Worm (Caenorhabditis elegans): ENCODE data around the gene C33D9.6.

Gene C33D9.6

DNA sequence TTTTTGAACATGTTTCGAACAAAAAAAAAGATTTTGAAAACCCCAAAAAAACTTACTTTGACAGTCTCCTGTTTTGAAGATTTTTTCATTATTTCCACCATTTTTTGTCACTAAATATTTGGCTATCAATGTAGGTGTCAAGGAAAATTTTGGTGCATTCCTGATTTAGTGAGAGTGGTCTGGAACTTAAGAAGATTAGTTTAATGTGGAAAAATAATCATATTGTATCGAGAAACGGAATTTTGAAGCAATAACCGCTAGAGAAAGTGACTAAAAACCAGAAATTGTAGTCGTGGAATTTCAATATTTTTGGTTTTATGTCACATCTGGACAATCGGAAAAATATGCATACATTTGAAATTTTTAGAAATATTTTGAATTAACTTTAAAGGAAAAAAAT is 16.0 kb downstream of the C33D9.6 start, which contains the start of the genes F20C5.11 and klp-11:
TSS of gene F20C5.11 (minus strand) at position 101 of the 400 bp plus-strand sequence.
TSS of gene klp-11 (minus strand) at position 171 of the 400 bp plus-strand sequence.
- TF ChIP-seq aly-2 (tag; optimal IDR thresholded peaks at IDR 0.05) (no peak), ama-1 (optimal IDR thresholded peaks at IDR 0.05) (no peak), ceh-16 (tag; optimal IDR thresholded peaks at IDR 0.05) (no peak)

- TF ChIP-seq peb-1 (tag; optimal IDR thresholded peaks at IDR 0.05): no peak
- peak; percentile 54 for TF ChIP-seq C34F6.9 (tag; optimal IDR thresholded peaks at IDR 0.05)
- no peak for TF ChIP-seq Y55F3AM.14 (GFP tag; optimal IDR thresholded peaks at IDR 0.05)
- TF ChIP-seq lsy-2 (tag; optimal IDR thresholded peaks at IDR 0.05): peak in 1 of 2 experiments; percentile 64
- peak; percentile 26 for TF ChIP-seq fos-1 (tag; optimal IDR thresholded peaks at IDR 0.05)
- peak; percentile 37 for TF ChIP-seq nhr-129 (tag; optimal IDR thresholded peaks at IDR 0.05)
- peak; percentile 50 for TF ChIP-seq zag-1 (tag; optimal IDR thresholded peaks at IDR 0.05)
- no peak for TF ChIP-seq nhr-12 (tag; optimal IDR thresholded peaks at IDR 0.05)
- TF ChIP-seq unc-55 (GFP tag; optimal IDR thresholded peaks at IDR 0.05): peak; percentile 85
- TF ChIP-seq F13H6.1 (tag; optimal IDR thresholded peaks at IDR 0.05): no peak
- no peak for TF ChIP-seq nhr-11 (tag; optimal IDR thresholded peaks at IDR 0.05)
- TF ChIP-seq lin-13 (GFP tag; optimal IDR thresholded peaks at IDR 0.05): peak; percentile 34
- TF ChIP-seq nhr-10 (tag; optimal IDR thresholded peaks at IDR 0.05): no peak
- TF ChIP-seq crh-2 (tag; optimal IDR thresholded peaks at IDR 0.05): peak; percentile 50
These were observed 19.3 kb downstream of the C33D9.6 start for ce11 chrIV:8758620-8759019.

DNA sequence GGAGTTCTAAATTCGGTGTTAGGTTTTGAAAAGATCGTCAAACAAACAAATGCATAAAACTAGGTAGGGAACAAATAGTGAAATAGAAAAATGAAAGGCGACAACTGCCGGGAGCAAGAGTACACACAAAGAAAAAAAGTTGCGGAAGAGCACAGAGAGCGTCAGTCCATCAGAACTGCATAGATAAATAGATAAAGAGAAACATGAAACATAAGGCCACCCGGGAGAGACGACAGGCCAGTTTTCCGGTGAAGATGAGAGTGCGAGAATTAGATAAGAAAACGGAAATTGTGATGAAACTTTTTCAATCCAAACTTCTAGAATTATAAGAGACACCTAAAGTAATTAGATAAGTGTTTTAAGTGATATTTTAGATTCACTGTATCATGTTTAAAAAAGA is 20.2 kb downstream of the C33D9.6 start:
- TF ChIP-seq nhr-77 (tag; optimal IDR thresholded peaks at IDR 0.05): no peak
- TF ChIP-seq mab-5 (tag; optimal IDR thresholded peaks at IDR 0.05): no peak
- no peak for TF ChIP-seq sem-4 (tag; optimal IDR thresholded peaks at IDR 0.05)
- TF ChIP-seq mbf-1 (tag; optimal IDR thresholded peaks at IDR 0.05): no peak
- peak; percentile 90 for TF ChIP-seq fos-1 (tag; optimal IDR thresholded peaks at IDR 0.05)
- no peak for TF ChIP-seq blmp-1 (tag; optimal IDR thresholded peaks at IDR 0.05; ENCODE audit: insufficient read depth)
- TF ChIP-seq ztf-1 (GFP tag; conservative IDR thresholded peaks at IDR 0.05): no peak
- no peak for TF ChIP-seq dmd-4 (tag; optimal IDR thresholded peaks at IDR 0.05)
- TF ChIP-seq crh-2 (tag; optimal IDR thresholded peaks at IDR 0.05): peak; percentile 35
- no peak for TF ChIP-seq ama-1 (optimal IDR thresholded peaks at IDR 0.05)
- peak; percentile 64 for TF ChIP-seq F13H6.1 (tag; optimal IDR thresholded peaks at IDR 0.05)
- peak; percentile 12 for TF ChIP-seq unc-55 (GFP tag; optimal IDR thresholded peaks at IDR 0.05)
- peak; percentile 14 for TF ChIP-seq sma-9 (GFP tag; optimal IDR thresholded peaks at IDR 0.05)
- TF ChIP-seq sma-9 (tag; optimal IDR thresholded peaks at IDR 0.05): no peak
- TF ChIP-seq ztf-11 (tag; optimal IDR thresholded peaks at IDR 0.05): no peak
- no peak for TF ChIP-seq lsy-2 (tag; optimal IDR thresholded peaks at IDR 0.05)
- no peak for TF ChIP-seq unc-62 (GFP tag; optimal IDR thresholded peaks at IDR 0.05)
- no peak for TF ChIP-seq aly-2 (tag; optimal IDR thresholded peaks at IDR 0.05)
- no peak for TF ChIP-seq nhr-21 (tag; optimal IDR thresholded peaks at IDR 0.05)
- TF ChIP-seq ceh-16 (tag; optimal IDR thresholded peaks at IDR 0.05): no peak
- TF ChIP-seq elt-3 (tag; optimal IDR thresholded peaks at IDR 0.05): no peak
- peak; percentile 26 for TF ChIP-seq nhr-129 (tag; optimal IDR thresholded peaks at IDR 0.05)
- peak; percentile 7 for TF ChIP-seq C34F6.9 (tag; optimal IDR thresholded peaks at IDR 0.05)
- no peak for TF ChIP-seq unc-39 (tag; optimal IDR thresholded peaks at IDR 0.05)
- no peak for TF ChIP-seq zag-1 (tag; optimal IDR thresholded peaks at IDR 0.05)
- no peak for TF ChIP-seq lin-13 (GFP tag; optimal IDR thresholded peaks at IDR 0.05)
- TF ChIP-seq Y55F3AM.14 (GFP tag; optimal IDR thresholded peaks at IDR 0.05): no peak
- no peak for TF ChIP-seq peb-1 (tag; optimal IDR thresholded peaks at IDR 0.05)

DNA sequence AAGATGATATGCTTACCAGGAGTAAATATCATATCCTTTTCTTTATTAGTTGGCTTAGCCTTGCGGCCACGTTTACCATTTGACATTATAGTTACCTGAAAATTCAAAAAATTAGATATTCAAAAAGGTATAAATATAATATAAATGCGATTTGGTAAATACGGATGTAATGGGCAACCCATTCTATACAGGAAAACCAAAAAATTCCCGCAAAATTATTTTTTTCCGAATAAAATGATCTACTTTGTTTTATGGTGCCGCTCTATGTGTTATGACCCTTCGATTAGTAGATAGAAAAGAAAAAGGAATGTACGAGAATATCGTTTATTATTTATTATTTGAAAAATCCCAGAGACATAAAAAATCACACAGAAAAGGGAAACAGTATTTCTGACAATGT is 23.2 kb downstream of the C33D9.6 start, which contains the start of gene elli-1:
TSS of gene elli-1 (minus strand) at position 101 of the 400 bp plus-strand sequence.
- TF ChIP-seq elt-1 (tag; optimal IDR thresholded peaks at IDR 0.05) (no peak), nhr-6 (tag; optimal IDR thresholded peaks at IDR 0.05) (no peak), C34F6.9 (tag; optimal IDR thresholded peaks at IDR 0.05) (no peak), nhr-21 (tag; optimal IDR thresholded peaks at IDR 0.05) (no peak)

DNA sequence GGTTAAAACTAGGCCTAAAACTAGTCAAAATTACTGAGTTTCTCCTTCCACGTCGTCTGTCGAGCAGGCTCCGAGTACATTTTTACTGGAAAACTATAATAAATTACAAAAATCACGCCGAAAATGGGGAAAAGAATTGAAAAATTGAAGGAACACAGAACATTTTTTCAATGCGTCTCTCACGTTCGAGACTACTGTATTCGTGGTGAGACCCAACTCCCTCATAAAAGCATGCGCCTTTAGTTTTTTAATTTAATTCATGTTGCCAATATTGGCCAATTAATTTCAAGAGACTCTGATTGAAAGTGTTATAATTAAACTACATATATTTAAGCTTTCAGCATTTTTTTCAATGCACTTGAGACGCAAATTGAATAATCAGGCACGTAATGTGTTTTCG is 23.8 kb downstream of the C33D9.6 start:
- TF ChIP-seq R02D3.7 (tag; optimal IDR thresholded peaks at IDR 0.05): no peak
- TF ChIP-seq mab-5 (tag; optimal IDR thresholded peaks at IDR 0.05): no peak
- TF ChIP-seq zag-1 (tag; optimal IDR thresholded peaks at IDR 0.05): no peak
- no peak for TF ChIP-seq ztf-4 (tag; optimal IDR thresholded peaks at IDR 0.05)
- no peak for TF ChIP-seq unc-55 (GFP tag; optimal IDR thresholded peaks at IDR 0.05)
- no peak for TF ChIP-seq nhr-25 (tag; optimal IDR thresholded peaks at IDR 0.05)
- TF ChIP-seq fos-1 (tag; optimal IDR thresholded peaks at IDR 0.05): no peak
- TF ChIP-seq mbf-1 (tag; optimal IDR thresholded peaks at IDR 0.05): no peak
